Worm (Caenorhabditis elegans): ENCODE data around the gene ham-1.

ce11 chrIV:12570546-12570945 is 28.6 kb downstream of the ham-1 start:
- TF ChIP-seq fkh-10 (GFP tag; optimal IDR thresholded peaks at IDR 0.05) (no peak), nhr-67 (tag; optimal IDR thresholded peaks at IDR 0.05) (no peak), fos-1 (tag; optimal IDR thresholded peaks at IDR 0.05) (no peak), eor-1 (tag; optimal IDR thresholded peaks at IDR 0.05) (no peak), ceh-82 (tag; optimal IDR thresholded peaks at IDR 0.05) (no peak), ama-1 (optimal IDR thresholded peaks at IDR 0.05) (no peak)

Data from whole organism, L3 larva.